Fruit fly (Drosophila melanogaster): Measurements from ENCODE around the gene twy.

Gene twy

DNA sequence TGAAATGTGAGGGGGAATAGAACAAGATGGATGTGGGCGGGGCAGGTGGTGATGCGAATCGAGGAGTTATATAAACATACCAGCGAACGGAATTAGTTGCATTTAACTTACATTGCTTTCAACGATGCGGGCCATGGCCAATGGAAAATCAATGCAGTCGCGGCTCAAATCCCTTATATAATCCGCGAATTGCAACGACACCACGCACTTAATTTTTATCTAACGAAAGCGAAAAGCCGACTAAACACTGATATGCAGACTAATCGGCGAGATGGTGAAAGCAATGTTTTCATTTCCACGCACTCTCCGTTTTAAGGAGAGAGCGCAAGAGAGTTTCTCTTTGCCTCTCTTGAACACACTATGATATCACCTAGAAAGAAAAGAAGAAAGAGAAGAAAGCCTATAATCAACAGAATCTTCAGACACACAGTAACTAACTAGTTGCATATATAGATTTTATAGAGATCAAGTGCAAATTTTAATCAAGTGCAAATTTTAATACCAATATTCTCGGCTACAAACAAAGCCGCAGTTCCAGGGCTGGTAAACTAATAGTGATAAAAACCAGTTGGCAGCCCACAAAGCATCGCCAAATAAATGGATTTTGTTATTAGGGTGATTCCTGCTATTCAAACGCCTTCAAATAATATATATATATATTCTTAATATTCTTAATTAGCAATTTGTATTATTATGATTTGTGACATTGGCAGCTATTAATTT, 28.8 kb upstream of the twy start, which contains the start of the genes CG11597 and CG5946 (continued):
- TF ChIP-seq Dad (GFP tag; optimal IDR thresholded peaks at IDR 0.05) (no peak), ewg (GFP tag; optimal IDR thresholded peaks at IDR 0.05) (peak; percentile 0), CG2116 (GFP tag; optimal IDR thresholded peaks at IDR 0.05) (peak; percentile 13), CG4404 (GFP tag; IDR thresholded peaks at IDR 0.05) (no peak), hbn (GFP tag; IDR thresholded peaks at IDR 0.05; ENCODE audit: partially characterized antibody) (peak; percentile 41; the same call in 1 of the 2 replicates), onecut (GFP tag; IDR thresholded peaks at IDR 0.05) (peak; percentile 45), Dip3 (GFP tag; optimal IDR thresholded peaks at IDR 0.05) (no peak), pzg (GFP tag; optimal IDR thresholded peaks at IDR 0.05) (peak; percentile 29), rib (GFP tag; IDR thresholded peaks at IDR 0.05) (no peak), CG3847 (GFP tag; IDR thresholded peaks at IDR 0.05) (peak; percentile 49), CG42726 (GFP tag; IDR thresholded peaks at IDR 0.05; ENCODE audit: partially characterized antibody) (no peak), CG6791 (GFP tag; IDR thresholded peaks at IDR 0.05; ENCODE audit: partially characterized antibody) (peak; percentile 50; the same call in 1 of the 3 replicates), nmo (GFP tag; optimal IDR thresholded peaks at IDR 0.05) (no peak), CG18262 (tag; optimal IDR thresholded peaks at IDR 0.05) (no peak), CG7963 (GFP tag; IDR thresholded peaks at IDR 0.05; ENCODE audit: partially characterized antibody) (no peak), CG9932 (GFP tag; IDR thresholded peaks at IDR 0.05) (peak; percentile 63), Sin3A (optimal IDR thresholded peaks at IDR 0.05) (peak; percentile 3), CG11085 (GFP tag; IDR thresholded peaks at IDR 0.05) (peak; percentile 6; the same call in 1 of the 2 replicates), zf30C (GFP tag; optimal IDR thresholded peaks at IDR 0.05) (no peak), Med (GFP tag) (peak; percentile 73), phol (tag; optimal IDR thresholded peaks at IDR 0.05) (peak; percentile 27), CG8359 (GFP tag; optimal IDR thresholded peaks at IDR 0.05; ENCODE audit: borderline replicate concordance) (no peak), CG4424 (GFP tag; optimal IDR thresholded peaks at IDR 0.05) (no peak), Sox100B (GFP tag; optimal IDR thresholded peaks at IDR 0.05) (no peak), CG1603 (tag; optimal IDR thresholded peaks at IDR 0.05) (peak; percentile 10), luna (GFP tag; optimal IDR thresholded peaks at IDR 0.05) (no peak), CG2889 (GFP tag; IDR thresholded peaks at IDR 0.05) (0 out of 3 replicates have a peak, but pooled peaks have one; percentile 25), Doc3 (GFP tag; IDR thresholded peaks at IDR 0.05; ENCODE audit: partially characterized antibody) (peak; percentile 30; the same call in 1 of the 3 replicates), CG11696 (GFP tag; IDR thresholded peaks at IDR 0.05) (no peak), Poxn (GFP tag; IDR thresholded peaks at IDR 0.05) (no peak), CG18476 (GFP tag; optimal IDR thresholded peaks at IDR 0.05) (no peak), Fer3 (tag; optimal IDR thresholded peaks at IDR 0.05) (no peak)

DNA sequence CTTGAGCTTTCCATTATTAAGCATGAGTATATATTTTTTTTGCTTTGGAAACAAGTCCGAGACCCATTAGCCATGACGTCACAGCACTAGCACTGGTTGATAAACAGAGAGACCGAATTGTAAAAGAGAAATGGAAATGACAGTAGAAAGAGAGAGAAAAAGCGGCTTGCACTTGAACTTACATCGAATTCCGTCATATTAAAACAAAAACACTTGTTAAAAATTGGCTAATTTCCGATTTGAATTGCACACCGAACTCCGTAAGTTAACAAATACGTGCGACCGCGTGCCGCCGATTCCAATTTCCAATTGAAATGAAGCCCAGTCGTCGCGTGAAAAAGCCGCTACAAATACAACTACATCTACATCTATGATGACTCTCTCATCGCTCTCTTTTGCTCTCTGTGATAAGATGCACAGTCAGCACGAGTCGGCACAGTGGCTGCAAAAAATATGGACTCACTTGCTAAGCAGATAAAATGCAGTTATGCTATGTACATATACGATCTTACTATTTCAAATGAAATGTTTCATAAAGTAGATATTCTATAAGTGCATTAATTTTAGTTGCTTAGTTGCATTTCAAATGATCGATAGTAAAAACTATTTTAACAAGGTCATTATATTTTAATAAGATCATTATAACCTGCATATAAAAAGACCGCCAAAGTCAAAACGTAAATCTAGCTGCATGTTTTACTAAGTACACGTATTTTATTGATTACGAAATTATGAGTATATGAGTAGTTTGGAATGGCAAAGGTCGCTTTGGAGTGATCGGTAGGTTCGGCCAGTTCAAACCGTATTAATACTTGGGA, 26.8 kb upstream of the twy start:
- TF ChIP-seq CG31365 (tag; optimal IDR thresholded peaks at IDR 0.05): peak; percentile 4
- peak; percentile 100 for TF ChIP-seq CG8388 (GFP tag; optimal IDR thresholded peaks at IDR 0.05)
- TF ChIP-seq CG18011 (GFP tag; optimal IDR thresholded peaks at IDR 0.05): no peak
- 0 out of 2 replicates have a peak, but pooled peaks have one; percentile 28 for TF ChIP-seq CG7372 (GFP tag; IDR thresholded peaks at IDR 0.05)
- no peak for TF ChIP-seq lov (optimal IDR thresholded peaks at IDR 0.05)
- no peak for TF ChIP-seq lov (GFP tag; IDR thresholded peaks at IDR 0.05)
- TF ChIP-seq Sox100B (GFP tag; optimal IDR thresholded peaks at IDR 0.05): no peak
- peak; percentile 30; the same call in 1 of the 2 replicates for TF ChIP-seq CG17328 (GFP tag; IDR thresholded peaks at IDR 0.05)
- TF ChIP-seq pros (GFP tag; optimal IDR thresholded peaks at IDR 0.05): no peak
- TF ChIP-seq CG32767 (GFP tag; IDR thresholded peaks at IDR 0.05): 0 out of 2 replicates have a peak, but pooled peaks have one; percentile 32
- no peak for TF ChIP-seq wor (GFP tag; IDR thresholded peaks at IDR 0.05)
- 0 out of 2 replicates have a peak, but pooled peaks have one; percentile 20 for TF ChIP-seq Ada2b (GFP tag; IDR thresholded peaks at IDR 0.05)
- TF ChIP-seq CG6791 (GFP tag; IDR thresholded peaks at IDR 0.05; ENCODE audit: partially characterized antibody): no peak
- no peak for TF ChIP-seq Doc3 (GFP tag; IDR thresholded peaks at IDR 0.05; ENCODE audit: partially characterized antibody)
- TF ChIP-seq h (optimal IDR thresholded peaks at IDR 0.05): no peak
- TF ChIP-seq CG11504 (tag; optimal IDR thresholded peaks at IDR 0.05): peak; percentile 70
- TF ChIP-seq dpn (GFP tag; optimal IDR thresholded peaks at IDR 0.05): peak; percentile 32 to 45
- peak; percentile 11 for TF ChIP-seq nau (GFP tag; optimal IDR thresholded peaks at IDR 0.05)
- no peak for TF ChIP-seq psq (GFP tag; optimal IDR thresholded peaks at IDR 0.05)
